Fruit fly (Drosophila melanogaster) whole organism, wandering third instar larva: Measurements from ENCODE around the gene Tbc1d22.

ENCODE experiments used
- Abd-B ChIP-seq: fragments of >200 bp; optimal IDR thresholded peaks from 2 replicates; lab custom pipeline; 2017; ENCODE audit warnings: missing biosample characterization, missing genetic modification characterization
- CG9705 ChIP-seq: fragments of 200-800 bp; sonication (Bioruptor generic); optimal IDR thresholded peaks from 2 replicates; lab custom pipeline; 2018; ENCODE audit warnings: missing biosample characterization, mild to moderate bottlenecking, missing genetic modification characterization
- Myc ChIP-seq: fragments of >200 bp; optimal IDR thresholded peaks from 2 replicates; lab custom pipeline; 2017
- Vsx2 ChIP-seq: fragments of 200-300, 225-300 bp; sonication (Bioruptor generic); optimal IDR thresholded peaks from 2 replicates; lab custom pipeline; 2018; ENCODE audit warnings: missing biosample characterization, missing genetic modification characterization; ENCODE audit not compliant: partially characterized antibody
- br ChIP-seq: fragments of 200-800 bp; sonication (Bioruptor generic); optimal IDR thresholded peaks from 2 replicates; lab custom pipeline; 2016; ENCODE audit warnings: missing biosample characterization, missing genetic modification characterization
- psq ChIP-seq: fragments of 200-800 bp; sonication (Bioruptor generic); optimal IDR thresholded peaks from 3 replicates; lab custom pipeline; 2017; ENCODE audit warnings: missing biosample characterization, mild to moderate bottlenecking, missing genetic modification characterization, moderate library complexity
- usp ChIP-seq: fragments of >200 bp; optimal IDR thresholded peaks from 2 replicates; lab custom pipeline; 2017; ENCODE audit warnings: missing biosample characterization, missing genetic modification characterization

- TF ChIP-seq br (GFP tag; lab: Kevin White, UChicago), result no peak
- no peak for TF ChIP-seq Myc
- no peak for TF ChIP-seq CG9705 (GFP tag; lab: Kevin White, UChicago)
- no peak for TF ChIP-seq usp (GFP tag; lab: Kevin White, UChicago)
- TF ChIP-seq Vsx2 (GFP tag; lab: Kevin White, UChicago), result no peak
- no peak for TF ChIP-seq Abd-B (GFP tag; lab: Kevin White, UChicago)
- no peak for TF ChIP-seq psq
Observed at dm6 chr3R:21097160-21097559, 4.8 kb upstream of the Tbc1d22 start.
